Worm (Caenorhabditis elegans): Measurements from ENCODE around the gene F54C9.9.

Gene F54C9.9

ce11 chrII:8577509-8578099 lies at the start of gene F54C9.9:
TSS of gene F54C9.9 (plus strand) at chrII:8578049.
- no peak for TF ChIP-seq Y53F4B.3 (GFP tag; IDR thresholded peaks at IDR 0.05)
- no peak for TF ChIP-seq mes-4 (tag; optimal IDR thresholded peaks at IDR 0.05)
- peak in 1 of 3 experiments; percentile 41 for TF ChIP-seq lin-35 (GFP tag; optimal IDR thresholded peaks at IDR 0.05)
- peak; percentile 44 for TF ChIP-seq snpc-4 (GFP tag; optimal IDR thresholded peaks at IDR 0.05)
- TF ChIP-seq snpc-4 (tag; optimal IDR thresholded peaks at IDR 0.05): peak in 2 of 4 experiments; percentile 19 to 27
- TF ChIP-seq athp-1 (tag; optimal IDR thresholded peaks at IDR 0.05): peak; percentile 24
- TF ChIP-seq F49E8.2 (tag; optimal IDR thresholded peaks at IDR 0.05; ENCODE audit: insufficient read depth): peak; percentile 79
- TF ChIP-seq nhr-120 (GFP tag; IDR thresholded peaks at IDR 0.05): no peak
- no peak for TF ChIP-seq Y56A3A.18 (GFP tag; IDR thresholded peaks at IDR 0.05)
- peak; percentile 87 for TF ChIP-seq Y79H2A.3 (GFP tag; conservative IDR thresholded peaks at IDR 0.05)
- peak; percentile 46 for TF ChIP-seq hrde-1 (tag; optimal IDR thresholded peaks at IDR 0.05; ENCODE audit: borderline replicate concordance)
- no peak for TF ChIP-seq hlh-26 (GFP tag; conservative IDR thresholded peaks at IDR 0.05)
- TF ChIP-seq nhr-179 (tag; optimal IDR thresholded peaks at IDR 0.05): no peak
- TF ChIP-seq ztf-6 (GFP tag; IDR thresholded peaks at IDR 0.05): no peak
- no peak for TF ChIP-seq tlf-1 (GFP tag; optimal IDR thresholded peaks at IDR 0.05)
- TF ChIP-seq ceh-27 (GFP tag; optimal IDR thresholded peaks at IDR 0.05): no peak
- no peak for TF ChIP-seq gei-17 (GFP tag; optimal IDR thresholded peaks at IDR 0.05)
- no peak for TF ChIP-seq somi-1 (GFP tag; optimal IDR thresholded peaks at IDR 0.05)
- TF ChIP-seq F39B2.1 (GFP tag; IDR thresholded peaks at IDR 0.05): no peak
- TF ChIP-seq bed-1 (GFP tag; IDR thresholded peaks at IDR 0.05): no peak
- TF ChIP-seq attf-5 (GFP tag; optimal IDR thresholded peaks at IDR 0.05): no peak
- TF ChIP-seq tbx-9 (tag; optimal IDR thresholded peaks at IDR 0.05; ENCODE audit: borderline replicate concordance): no peak
- TF ChIP-seq die-1 (tag; optimal IDR thresholded peaks at IDR 0.05): peak; percentile 49
- no peak for TF ChIP-seq dpff-1 (tag; optimal IDR thresholded peaks at IDR 0.05)
- no peak for TF ChIP-seq lag-1 (GFP tag; IDR thresholded peaks at IDR 0.05)
- no peak for TF ChIP-seq rec-8 (tag; optimal IDR thresholded peaks at IDR 0.05)
- TF ChIP-seq hlh-12 (tag; optimal IDR thresholded peaks at IDR 0.05): no peak
- TF ChIP-seq hmg-20 (GFP tag; IDR thresholded peaks at IDR 0.05): no peak
- no peak for TF ChIP-seq pha-4 (tag; optimal IDR thresholded peaks at IDR 0.05)
- no peak for TF ChIP-seq T07F8.4 (tag; optimal IDR thresholded peaks at IDR 0.05)
- peak; percentile 33; the same call in 1 of the 2 replicates for TF ChIP-seq rcor-1 (GFP tag; IDR thresholded peaks at IDR 0.05)
- 0 out of 2 replicates have a peak, but pooled peaks have one; percentile 65 for TF ChIP-seq hsf-1 (GFP tag; IDR thresholded peaks at IDR 0.05)
- TF ChIP-seq hmg-1.2 (GFP tag; IDR thresholded peaks at IDR 0.05): peak; percentile 32; the same call in 1 of the 2 replicates
- TF ChIP-seq nhr-27 (tag; optimal IDR thresholded peaks at IDR 0.05): no peak
- 0 out of 2 replicates have a peak, but pooled peaks have one; percentile 31 for TF ChIP-seq pbrm-1 (GFP tag; IDR thresholded peaks at IDR 0.05)
- TF ChIP-seq snpc-3.4 (tag; optimal IDR thresholded peaks at IDR 0.05): no peak
- no peak for TF ChIP-seq ztf-26 (tag; optimal IDR thresholded peaks at IDR 0.05)
- TF ChIP-seq Y53G8AR.9 (GFP tag; conservative IDR thresholded peaks at IDR 0.05): peak; percentile 71
- no peak for TF ChIP-seq nhr-80 (tag; optimal IDR thresholded peaks at IDR 0.05)
- TF ChIP-seq cebp-1 (GFP tag; IDR thresholded peaks at IDR 0.05): no peak
- TF ChIP-seq cebp-1 (tag; optimal IDR thresholded peaks at IDR 0.05): peak; percentile 39
- TF ChIP-seq ceh-40 (GFP tag; IDR thresholded peaks at IDR 0.05): 0 out of 2 replicates have a peak, but pooled peaks have one; percentile 2
- TF ChIP-seq nfya-2 (GFP tag; IDR thresholded peaks at IDR 0.05): no peak
- TF ChIP-seq madf-10 (tag; optimal IDR thresholded peaks at IDR 0.05): no peak
- TF ChIP-seq K11D2.4 (GFP tag; IDR thresholded peaks at IDR 0.05): no peak
- TF ChIP-seq ama-1 (optimal IDR thresholded peaks at IDR 0.05): no peak
- peak in 1 of 2 experiments; percentile 77 for TF ChIP-seq ama-1 (GFP tag; optimal IDR thresholded peaks at IDR 0.05)
- no peak for TF ChIP-seq snpc-1.1 (tag; optimal IDR thresholded peaks at IDR 0.05; ENCODE audit: insufficient read depth)
